Fruit fly (Drosophila melanogaster): ENCODE measurements around the gene Cf2.

Gene Cf2

DNA sequence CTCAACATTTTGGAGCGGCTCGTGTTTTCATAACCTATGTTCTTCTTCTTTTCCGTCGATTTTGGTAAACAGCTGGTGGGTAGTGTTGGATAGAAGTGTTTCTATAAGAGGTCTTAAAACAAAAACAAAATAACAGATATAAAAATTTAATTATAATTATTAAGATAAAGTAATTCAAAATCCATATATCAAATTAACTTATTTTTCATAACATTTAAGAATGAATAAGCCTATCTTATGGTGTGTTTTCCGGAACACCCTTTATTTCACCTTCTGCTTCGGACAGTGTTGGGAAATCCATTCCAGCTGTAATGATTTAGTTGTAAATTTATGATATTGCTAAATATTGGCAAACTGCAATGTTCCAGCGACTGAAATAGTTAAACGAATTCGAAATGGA is 32.6 kb downstream of the Cf2 start, which contains the start of the genes mRpS2 and Mon1 (continued):
- TF ChIP-seq amos (GFP tag; IDR thresholded peaks at IDR 0.05; ENCODE audit: partially characterized antibody) (no peak), CG14860 (GFP tag; IDR thresholded peaks at IDR 0.05; ENCODE audit: partially characterized antibody) (no peak), Dip2 (GFP tag; IDR thresholded peaks at IDR 0.05) (peak; percentile 48; the same call in 1 of the 2 replicates), cato (GFP tag; optimal IDR thresholded peaks at IDR 0.05; ENCODE audit: borderline replicate concordance) (peak; percentile 83), CG9797 (GFP tag; optimal IDR thresholded peaks at IDR 0.05) (peak; percentile 16), org-1 (GFP tag; optimal IDR thresholded peaks at IDR 0.05) (peak; percentile 84), tio (GFP tag; optimal IDR thresholded peaks at IDR 0.05) (peak; percentile 93), Optix (GFP tag; IDR thresholded peaks at IDR 0.05) (peak; percentile 85), lilli (GFP tag; optimal IDR thresholded peaks at IDR 0.05) (peak; percentile 93), Sry-δ (GFP tag; optimal IDR thresholded peaks at IDR 0.05) (peak; percentile 40), CG2889 (GFP tag; IDR thresholded peaks at IDR 0.05) (peak; percentile 93), pnt (GFP tag; optimal IDR thresholded peaks at IDR 0.05) (peak; percentile 70), Jarid2 (GFP tag; optimal IDR thresholded peaks at IDR 0.05) (no peak), HLH4C (GFP tag; IDR thresholded peaks at IDR 0.05; ENCODE audit: partially characterized antibody) (no peak), gro (GFP tag; optimal IDR thresholded peaks at IDR 0.05) (peak; percentile 86), crp (GFP tag; optimal IDR thresholded peaks at IDR 0.05) (peak; percentile 64 to 91), YL-1 (GFP tag; optimal IDR thresholded peaks at IDR 0.05) (peak; percentile 90), nmo (GFP tag; optimal IDR thresholded peaks at IDR 0.05) (peak; percentile 94), CG31388 (GFP tag; optimal IDR thresholded peaks at IDR 0.05) (peak; percentile 78), NfI (GFP tag; optimal IDR thresholded peaks at IDR 0.05) (peak; percentile 95), Nf-YA (GFP tag; IDR thresholded peaks at IDR 0.05) (peak; percentile 88), HLH3B (GFP tag; IDR thresholded peaks at IDR 0.05) (peak; percentile 95), CrebB (tag; optimal IDR thresholded peaks at IDR 0.05) (peak; percentile 85), emc (GFP tag; optimal IDR thresholded peaks at IDR 0.05) (peak; percentile 63), sima (GFP tag; optimal IDR thresholded peaks at IDR 0.05) (peak; percentile 12), Scr (GFP tag; IDR thresholded peaks at IDR 0.05; ENCODE audit: partially characterized antibody) (no peak), CG15601 (tag; optimal IDR thresholded peaks at IDR 0.05) (peak; percentile 88), CG12299 (tag; optimal IDR thresholded peaks at IDR 0.05) (peak; percentile 91), Aef1 (GFP tag; IDR thresholded peaks at IDR 0.05) (peak; percentile 96), CG7556 (GFP tag; optimal IDR thresholded peaks at IDR 0.05) (peak; percentile 91), Hr51 (GFP tag; optimal IDR thresholded peaks at IDR 0.05) (peak; percentile 87 to 96), Oli (tag; optimal IDR thresholded peaks at IDR 0.05) (peak; percentile 93), fd96Cb (tag; optimal IDR thresholded peaks at IDR 0.05) (peak; percentile 94), CG17385 (GFP tag; optimal IDR thresholded peaks at IDR 0.05) (peak; percentile 98), CG7987 (GFP tag; optimal IDR thresholded peaks at IDR 0.05) (peak; percentile 92), tna (GFP tag; IDR thresholded peaks at IDR 0.05; ENCODE audit: partially characterized antibody) (no peak), ato (GFP tag; IDR thresholded peaks at IDR 0.05; ENCODE audit: partially characterized antibody) (no peak), ttk (GFP tag; IDR thresholded peaks at IDR 0.05) (peak; percentile 95), eve (GFP tag; optimal IDR thresholded peaks at IDR 0.05) (no peak), CG8089 (GFP tag; optimal IDR thresholded peaks at IDR 0.05) (peak; percentile 70), CG18011 (GFP tag; optimal IDR thresholded peaks at IDR 0.05) (peak; percentile 87), slou (GFP tag; optimal IDR thresholded peaks at IDR 0.05) (peak; percentile 90), CG18619 (GFP tag; optimal IDR thresholded peaks at IDR 0.05) (peak; percentile 92), CHES-1-like (GFP tag; optimal IDR thresholded peaks at IDR 0.05) (peak; percentile 75), Asciz (GFP tag; optimal IDR thresholded peaks at IDR 0.05) (no peak), gsb-n (tag; optimal IDR thresholded peaks at IDR 0.05) (peak; percentile 94), grau (tag; optimal IDR thresholded peaks at IDR 0.05) (peak; percentile 93), Vsx1 (GFP tag; optimal IDR thresholded peaks at IDR 0.05) (no peak), ap (GFP tag; IDR thresholded peaks at IDR 0.05) (peak; percentile 96), Mes4 (GFP tag; optimal IDR thresholded peaks at IDR 0.05) (peak; percentile 23)
